Worm (Caenorhabditis elegans) whole organism, early embryonic: ENCODE results near the gene srz-63.

Experiments
- B0310.2 ChIP-seq: sonication (generic microtip); optimal IDR thresholded peaks from 2 replicates; lab custom pipeline; 2016; ENCODE audit warnings: mild to moderate bottlenecking, missing genetic modification characterization, missing compliant biosample characterization
- F13C5.2 ChIP-seq: sonication (generic microtip); optimal IDR thresholded peaks from 2 replicates; lab custom pipeline; 2017; ENCODE audit warnings: mild to moderate bottlenecking, missing genetic modification characterization, inconsistent platforms, missing compliant biosample characterization
- aly-1 ChIP-seq: sonication (generic microtip); optimal IDR thresholded peaks from 2 replicates; lab custom pipeline; 2016; ENCODE audit warnings: missing genetic modification characterization, missing compliant biosample characterization
- ama-1 ChIP-seq: fragments of 150-350 bp; optimal IDR thresholded peaks from 2 replicates; lab custom pipeline; 2014
- ceh-13 ChIP-seq: fragments of 200-800 bp; sonication (Bioruptor generic); optimal IDR thresholded peaks from 2 replicates; lab custom pipeline; 2018; ENCODE audit warnings: mild to moderate bottlenecking, missing genetic modification characterization, missing compliant biosample characterization
- ceh-36 ChIP-seq: sonication (generic microtip); optimal IDR thresholded peaks from 2 replicates; lab custom pipeline; 2016; ENCODE audit warnings: missing genetic modification characterization, inconsistent platforms, missing compliant biosample characterization
- ets-7 ChIP-seq: sonication (generic microtip); optimal IDR thresholded peaks from 2 replicates; lab custom pipeline; 2016; ENCODE audit warnings: missing genotype, missing genetic modification characterization, missing compliant biosample characterization
- flt-1 ChIP-seq: fragments of 200-800 bp; sonication (Bioruptor generic); IDR thresholded peaks from 2 replicates; pipeline ENCODE4 v1.3.6; 2022; ENCODE audit warnings: missing genetic modification characterization, missing compliant biosample characterization
- hmbx-1 ChIP-seq: sonication (generic microtip); optimal IDR thresholded peaks from 2 replicates; lab custom pipeline; 2016; ENCODE audit warnings: mild to moderate bottlenecking, missing genetic modification characterization, missing compliant biosample characterization
- hmg-4 ChIP-seq: fragments of 200-800 bp; sonication (Bioruptor generic); optimal IDR thresholded peaks from 2 replicates; lab custom pipeline; 2018; ENCODE audit warnings: mild to moderate bottlenecking, missing genetic modification characterization, missing compliant biosample characterization
- hnd-1 ChIP-seq: sonication (generic microtip); optimal IDR thresholded peaks from 2 replicates; lab custom pipeline; 2016; ENCODE audit warnings: missing genetic modification characterization, missing compliant biosample characterization
- pes-1 ChIP-seq: fragments of 200-800 bp; sonication (Bioruptor generic); IDR thresholded peaks from 2 replicates; pipeline ENCODE4 v1.3.6; 2022; ENCODE audit warnings: missing genetic modification reagents, missing genetic modification characterization, missing compliant biosample characterization
- scrt-1 ChIP-seq: fragments of 200-800 bp; sonication (Bioruptor generic); IDR thresholded peaks from 2 replicates; pipeline ENCODE4 v1.3.6; 2022; ENCODE audit warnings: missing genetic modification characterization, missing compliant biosample characterization
- sea-1 ChIP-seq: fragments of 200-800 bp; sonication (Bioruptor generic); conservative IDR thresholded peaks from 2 replicates; pipeline ENCODE4 v1.3.6; 2022; ENCODE audit warnings: missing genetic modification characterization, missing compliant biosample characterization
- tbx-11 ChIP-seq: fragments of 200-800 bp; sonication (Bioruptor generic); IDR thresholded peaks from 2 replicates; pipeline ENCODE4 v1.3.6; 2022; ENCODE audit warnings: missing genetic modification characterization, missing compliant biosample characterization
- tbx-37 ChIP-seq: fragments of 200-800 bp; sonication (Bioruptor generic); conservative IDR thresholded peaks from 2 replicates; pipeline ENCODE4 v1.3.6; 2022; ENCODE audit warnings: missing genetic modification reagents, missing genetic modification characterization, missing compliant biosample characterization
- tra-4 ChIP-seq: sonication (generic microtip); optimal IDR thresholded peaks from 2 replicates; lab custom pipeline; 2017; ENCODE audit warnings: missing genetic modification characterization, missing compliant biosample characterization

srz-63 gene

DNA sequence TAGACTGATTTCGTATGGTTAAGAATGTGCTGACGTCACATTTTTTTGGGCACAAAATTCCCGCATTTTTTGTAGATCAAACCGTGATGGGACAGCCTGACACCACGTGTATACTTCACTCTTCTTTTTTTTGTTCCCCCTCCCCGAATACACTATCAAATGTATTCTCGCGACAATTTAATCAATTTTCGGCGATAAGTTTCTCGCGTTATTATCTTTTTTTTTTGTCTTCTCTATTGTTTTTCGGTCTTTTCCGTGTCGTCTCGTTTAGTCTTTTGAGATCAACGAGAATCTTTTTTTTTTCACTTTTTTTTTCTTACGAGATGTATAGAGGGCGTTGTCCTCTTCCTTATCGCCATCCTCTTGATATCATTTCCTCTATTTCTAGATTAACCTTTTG, 36.8 kb downstream of the srz-63 start:
- TF ChIP-seq B0310.2 (tag; lab: Kevin White, UChicago) (no peak), hnd-1 (tag; lab: Kevin White, UChicago) (no peak), ceh-36 (tag; lab: Kevin White, UChicago) (no peak), tbx-37 (no peak)

- TF ChIP-seq tra-4 (peak; percentile 38), sea-1 (GFP tag; lab: Robert Waterston, UW) (0 out of 2 replicates have a peak, but pooled peaks have one; percentile 48), hmbx-1 (peak; percentile 42), hnd-1 (tag; lab: Kevin White, UChicago) (peak; percentile 5), hmg-4 (GFP tag; lab: Kevin White, UChicago) (peak; percentile 81), F13C5.2 (peak; percentile 90), scrt-1 (GFP tag; lab: Robert Waterston, UW) (no peak), ceh-36 (tag; lab: Kevin White, UChicago) (peak; percentile 49), tbx-11 (GFP tag; lab: Robert Waterston, UW) (0 out of 2 replicates have a peak, but pooled peaks have one; percentile 13), flt-1 (GFP tag; lab: Robert Waterston, UW) (peak; percentile 64), ets-7 (no peak), ama-1 (lab: Kevin White, UChicago) (peak; percentile 77), aly-1 (no peak), pes-1 (GFP tag; lab: Robert Waterston, UW) (peak; percentile 72), ceh-13 (peak; percentile 23), tbx-37 (0 out of 2 replicates have a peak, but pooled peaks have one; percentile 17), B0310.2 (tag; lab: Kevin White, UChicago) (peak; percentile 52)
Observed at ce11 chrII:1320412-1320811, 42.0 kb downstream of the srz-63 start.

ce11 chrII:1320987-1321807, 42.7 kb downstream of the srz-63 start, which contains the start of gene vig-1:
Gene vig-1 (plus strand): TSS chrII:1321037.
- no peak for TF ChIP-seq B0310.2 (tag; lab: Kevin White, UChicago)
- TF ChIP-seq ets-7 = no peak
- no peak for TF ChIP-seq scrt-1 (GFP tag; lab: Robert Waterston, UW)
- no peak for TF ChIP-seq hnd-1 (tag; lab: Kevin White, UChicago)
- no peak for TF ChIP-seq ceh-36 (tag; lab: Kevin White, UChicago)
- no peak for TF ChIP-seq F13C5.2
- TF ChIP-seq tbx-37 = no peak
- TF ChIP-seq pes-1 (GFP tag; lab: Robert Waterston, UW) = no peak
- no peak for TF ChIP-seq hmg-4 (GFP tag; lab: Kevin White, UChicago)
- TF ChIP-seq hmbx-1 = no peak
- no peak for TF ChIP-seq flt-1 (GFP tag; lab: Robert Waterston, UW)
- TF ChIP-seq aly-1 = no peak
- no peak for TF ChIP-seq sea-1 (GFP tag; lab: Robert Waterston, UW)
- no peak for TF ChIP-seq ceh-13
- TF ChIP-seq tra-4 = no peak
- no peak for TF ChIP-seq tbx-11 (GFP tag; lab: Robert Waterston, UW)

- TF ChIP-seq F13C5.2 = no peak
- TF ChIP-seq ceh-36 (tag; lab: Kevin White, UChicago) = no peak
- no peak for TF ChIP-seq hnd-1 (tag; lab: Kevin White, UChicago)
- TF ChIP-seq pes-1 (GFP tag; lab: Robert Waterston, UW) = no peak
- no peak for TF ChIP-seq tbx-11 (GFP tag; lab: Robert Waterston, UW)
- TF ChIP-seq tra-4 = no peak
- no peak for TF ChIP-seq hmg-4 (GFP tag; lab: Kevin White, UChicago)
- no peak for TF ChIP-seq ets-7
- TF ChIP-seq ama-1 (lab: Kevin White, UChicago) = no peak
- TF ChIP-seq sea-1 (GFP tag; lab: Robert Waterston, UW) = no peak
Observed at ce11 chrII:1322283-1323173, 44.1 kb downstream of the srz-63 start.

DNA sequence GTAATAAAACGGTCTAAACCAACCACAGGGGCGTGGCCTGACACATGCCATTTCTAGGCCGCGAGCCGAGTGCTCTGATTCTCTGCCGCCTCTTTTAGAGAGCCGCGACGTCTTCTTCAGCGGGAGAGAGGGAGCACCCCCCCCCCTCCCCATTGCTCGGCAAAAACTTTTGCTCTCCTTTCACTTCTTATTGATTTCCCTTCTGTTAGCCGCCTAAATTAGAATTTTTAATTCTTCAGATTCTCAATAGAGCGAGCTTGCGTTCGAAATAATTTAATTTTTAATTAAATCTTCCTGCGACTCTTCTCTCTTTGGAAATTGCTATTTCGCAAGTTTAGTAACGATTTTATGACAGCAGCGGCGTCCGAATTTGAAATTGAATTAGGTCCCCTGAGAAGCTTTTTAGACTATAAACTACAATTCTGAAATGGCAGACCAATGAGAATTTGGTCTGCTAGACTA, 44.8 kb downstream of the srz-63 start:
- TF ChIP-seq scrt-1 (GFP tag; lab: Robert Waterston, UW) (no peak), pes-1 (GFP tag; lab: Robert Waterston, UW) (no peak), tra-4 (no peak), ceh-36 (tag; lab: Kevin White, UChicago) (no peak), tbx-37 (no peak), flt-1 (GFP tag; lab: Robert Waterston, UW) (no peak), ceh-13 (no peak), tbx-11 (GFP tag; lab: Robert Waterston, UW) (no peak), hnd-1 (tag; lab: Kevin White, UChicago) (no peak), B0310.2 (tag; lab: Kevin White, UChicago) (no peak), hmbx-1 (no peak), aly-1 (no peak), ets-7 (no peak), hmg-4 (GFP tag; lab: Kevin White, UChicago) (no peak), F13C5.2 (no peak), ama-1 (lab: Kevin White, UChicago) (no peak), sea-1 (GFP tag; lab: Robert Waterston, UW) (no peak)

DNA sequence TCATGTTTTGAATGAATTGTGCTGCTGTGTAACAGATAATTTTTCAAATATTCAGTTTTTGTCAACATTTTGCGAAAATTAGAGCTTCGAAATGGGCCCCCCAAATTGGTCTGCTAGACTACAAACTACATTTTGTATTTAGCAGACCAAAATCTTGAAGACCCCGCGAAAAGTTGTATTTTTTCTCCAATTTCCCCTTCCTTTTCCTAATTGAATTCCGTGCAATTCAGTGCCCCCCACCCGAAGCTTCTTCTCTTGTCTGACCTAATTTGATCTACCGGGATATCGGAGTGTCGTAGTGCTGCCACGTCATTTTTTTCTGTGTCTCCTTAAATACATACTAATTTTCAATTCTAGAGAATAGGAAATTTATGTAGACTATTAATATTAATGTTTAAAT, 45.6 kb downstream of the srz-63 start:
- no peak for TF ChIP-seq ceh-13
- TF ChIP-seq pes-1 (GFP tag; lab: Robert Waterston, UW) = no peak

- TF ChIP-seq hnd-1 (tag; lab: Kevin White, UChicago) = no peak
- no peak for TF ChIP-seq B0310.2 (tag; lab: Kevin White, UChicago)
- TF ChIP-seq scrt-1 (GFP tag; lab: Robert Waterston, UW) = no peak
- no peak for TF ChIP-seq tbx-37
- no peak for TF ChIP-seq tbx-11 (GFP tag; lab: Robert Waterston, UW)
- TF ChIP-seq ceh-36 (tag; lab: Kevin White, UChicago) = no peak
- TF ChIP-seq F13C5.2 = no peak
- TF ChIP-seq flt-1 (GFP tag; lab: Robert Waterston, UW) = no peak
Observed at ce11 chrII:1325604-1326003, 47.2 kb downstream of the srz-63 start.
